Fruit fly (Drosophila melanogaster) whole organism, adult: ENCODE measurements around the gene BigH1.

Experiments used
- CG1620 ChIP-seq: fragments of 200-800 bp; sonication (Bioruptor generic); optimal IDR thresholded peaks from 2 replicates; lab custom pipeline; 2016; ENCODE audit warnings: missing biosample characterization, missing genetic modification characterization
- CG5204 ChIP-seq: fragments of 200-800 bp; sonication (Bioruptor generic); optimal IDR thresholded peaks from 2 replicates; lab custom pipeline; 2016; ENCODE audit warnings: missing biosample characterization, missing genetic modification characterization
- Clk ChIP-seq: fragments of 200-800 bp; sonication (Bioruptor generic); optimal IDR thresholded peaks from 2 replicates; lab custom pipeline; 2017; ENCODE audit warnings: missing biosample characterization, missing genetic modification characterization
- Crg-1 ChIP-seq: fragments of 200-800 bp; sonication (Bioruptor generic); optimal IDR thresholded peaks from 2 replicates; lab custom pipeline; 2016; ENCODE audit warnings: missing biosample characterization, missing genetic modification characterization
- Hr96 ChIP-seq: fragments of 200-800 bp; sonication (Bioruptor generic); optimal IDR thresholded peaks from 2 replicates; lab custom pipeline; 2016; ENCODE audit warnings: missing biosample characterization, missing genetic modification characterization
- bab1 ChIP-seq: fragments of 200-800 bp; sonication (Bioruptor generic); optimal IDR thresholded peaks from 3 replicates; lab custom pipeline; 2019; ENCODE audit warnings: missing biosample characterization, mild to moderate bottlenecking, missing genetic modification characterization, moderate library complexity
- kay ChIP-seq: fragments of 200-800 bp; sonication (Bioruptor generic); peaks from one replicate; lab custom pipeline; 2016; ENCODE audit warnings: missing biosample characterization, missing genetic modification characterization, borderline replicate concordance
- pad ChIP-seq: fragments of 200-800 bp; sonication (Bioruptor generic); optimal IDR thresholded peaks from 3 replicates; lab custom pipeline; 2017; ENCODE audit warnings: missing biosample characterization, missing genetic modification characterization, mild to moderate bottlenecking, moderate library complexity, missing genetic modification reagents
- tj ChIP-seq: fragments of 200-800 bp; sonication (Bioruptor generic); optimal IDR thresholded peaks from 3 replicates; lab custom pipeline; 2017; ENCODE audit warnings: missing biosample characterization, mild to moderate bottlenecking, missing genetic modification characterization, moderate library complexity

dm6 chr3R:14653039-14653852 lies 10.0 kb upstream of the BigH1 start:
- TF ChIP-seq bab1 (GFP tag; lab: Kevin White, UChicago) = no peak
- no peak for TF ChIP-seq Hr96
- TF ChIP-seq pad = no peak
- no peak for TF ChIP-seq CG5204 (GFP tag; lab: Kevin White, UChicago)
- no peak for TF ChIP-seq Crg-1
- no peak for TF ChIP-seq kay (GFP tag; lab: Kevin White, UChicago)
- TF ChIP-seq tj (GFP tag; lab: Kevin White, UChicago) = peak; percentile 82
- TF ChIP-seq CG1620 (GFP tag; lab: Kevin White, UChicago) = no peak
- no peak for TF ChIP-seq Clk (GFP tag; lab: Kevin White, UChicago)
